Worm (Caenorhabditis elegans) whole organism, late embryonic: Measurements from ENCODE around the gene str-88.
A peak's percentile ranks its signal among the peaks of the same experiment; 100 is the strongest.
"Not testable (repeated sequence)": the region's sequence is repeated elsewhere in the genome, so short reads cannot be mapped to it uniquely, and the experiment has no call there.

ENCODE experiments used
- C08G9.2 ChIP-seq: sonication (generic microtip); optimal IDR thresholded peaks from 2 replicates; lab custom pipeline; 2016; ENCODE audit warnings: mild to moderate bottlenecking, missing genetic modification characterization, moderate library complexity, missing compliant biosample characterization
- C38D4.7 ChIP-seq: fragments of 200-800 bp; sonication (Bioruptor generic); optimal IDR thresholded peaks from 2 replicates; lab custom pipeline; 2018; ENCODE audit warnings: mild to moderate bottlenecking, missing genetic modification characterization, moderate library complexity, missing compliant biosample characterization
- F13H6.1 ChIP-seq: sonication (generic microtip); optimal IDR thresholded peaks from 2 replicates; lab custom pipeline; 2016; ENCODE audit warnings: missing genetic modification characterization, missing compliant biosample characterization
- Y22D7AL.16 ChIP-seq: sonication (generic microtip); optimal IDR thresholded peaks from 2 replicates; lab custom pipeline; 2016; ENCODE audit warnings: missing genetic modification characterization, missing compliant biosample characterization
- ama-1 ChIP-seq: fragments of 150-350 bp; optimal IDR thresholded peaks from 2 replicates; lab custom pipeline; 2014
- ceh-14 ChIP-seq: sonication (generic microtip); optimal IDR thresholded peaks from 2 replicates; lab custom pipeline; 2016; ENCODE audit warnings: missing genotype, missing genetic modification characterization, missing compliant biosample characterization
- ceh-18 ChIP-seq: sonication (generic microtip); optimal IDR thresholded peaks from 2 replicates; lab custom pipeline; 2016; ENCODE audit warnings: missing genetic modification characterization, missing compliant biosample characterization
- ceh-19 ChIP-seq: fragments of 200-800 bp; sonication (Bioruptor generic); optimal IDR thresholded peaks from 2 replicates; lab custom pipeline; 2018; ENCODE audit warnings: mild to moderate bottlenecking, missing genetic modification characterization, missing compliant biosample characterization
- ceh-22 ChIP-seq: sonication (generic microtip); optimal IDR thresholded peaks from 2 replicates; lab custom pipeline; 2017; ENCODE audit warnings: missing biosample characterization, missing genetic modification characterization
- ceh-30 ChIP-seq: fragments of 150-350 bp; optimal IDR thresholded peaks from 2 replicates; lab custom pipeline; 2014; ENCODE audit warnings: missing biosample characterization, missing genetic modification characterization
- ceh-31 ChIP-seq: sonication (generic microtip); optimal IDR thresholded peaks from 2 replicates; lab custom pipeline; 2016; ENCODE audit warnings: missing genetic modification characterization, missing compliant biosample characterization
- ceh-6 ChIP-seq: fragments of 200-800 bp; sonication (Bioruptor generic); optimal IDR thresholded peaks from 2 replicates; lab custom pipeline; 2018; ENCODE audit warnings: mild to moderate bottlenecking, missing genetic modification characterization, missing compliant biosample characterization
- ceh-9 ChIP-seq: sonication (generic microtip); optimal IDR thresholded peaks from 2 replicates; lab custom pipeline; 2016; ENCODE audit warnings: mild to moderate bottlenecking, missing genetic modification characterization, inconsistent platforms, missing compliant biosample characterization
- che-1 ChIP-seq: sonication (generic microtip); optimal IDR thresholded peaks from 2 replicates; lab custom pipeline; 2016; ENCODE audit warnings: mild to moderate bottlenecking, missing genetic modification characterization, missing compliant biosample characterization
- dve-1 ChIP-seq: sonication (generic microtip); optimal IDR thresholded peaks from 2 replicates; lab custom pipeline; 2017; ENCODE audit warnings: antibody characterized with exemption, mild to moderate bottlenecking, missing genetic modification characterization, missing compliant biosample characterization
- elt-2 ChIP-seq: sonication (generic microtip); optimal IDR thresholded peaks from 2 replicates; lab custom pipeline; 2016; ENCODE audit warnings: missing genetic modification reagents, missing genetic modification characterization, missing compliant biosample characterization
- elt-4 ChIP-seq: sonication (generic microtip); optimal IDR thresholded peaks from 2 replicates; lab custom pipeline; 2016; ENCODE audit warnings: missing genetic modification characterization, missing compliant biosample characterization
- fax-1 ChIP-seq: sonication (generic microtip); optimal IDR thresholded peaks from 2 replicates; lab custom pipeline; 2016; ENCODE audit warnings: missing genotype, missing genetic modification characterization, missing compliant biosample characterization
- fkh-6 ChIP-seq: sonication (generic microtip); optimal IDR thresholded peaks from 2 replicates; lab custom pipeline; 2016; ENCODE audit warnings: missing genetic modification characterization, missing compliant biosample characterization
- hlh-13 ChIP-seq: fragments of 200-800 bp; sonication (Bioruptor generic); optimal IDR thresholded peaks from 2 replicates; lab custom pipeline; 2018; ENCODE audit warnings: mild to moderate bottlenecking, missing genetic modification characterization, missing compliant biosample characterization
- hlh-6 ChIP-seq: sonication (generic microtip); optimal IDR thresholded peaks from 2 replicates; lab custom pipeline; 2016; ENCODE audit warnings: missing genotype, missing genetic modification characterization, missing compliant biosample characterization
- lim-6 ChIP-seq: sonication (generic microtip); optimal IDR thresholded peaks from 2 replicates; lab custom pipeline; 2016; ENCODE audit warnings: missing genetic modification characterization, missing compliant biosample characterization
- lin-11 ChIP-seq: fragments of 200-800 bp; sonication (Bioruptor generic); optimal IDR thresholded peaks from 2 replicates; lab custom pipeline; 2018; ENCODE audit warnings: mild to moderate bottlenecking, missing genetic modification characterization, missing compliant biosample characterization
- madf-2 ChIP-seq: sonication (generic microtip); optimal IDR thresholded peaks from 2 replicates; lab custom pipeline; 2017; ENCODE audit warnings: missing genetic modification characterization, missing compliant biosample characterization
- nfya-1 ChIP-seq: sonication (generic microtip); optimal IDR thresholded peaks from 2 replicates; lab custom pipeline; 2017; ENCODE audit warnings: missing genetic modification characterization, mild to moderate bottlenecking, missing compliant biosample characterization, antibody characterized with exemption, moderate library complexity
- nhr-232 ChIP-seq: sonication (generic microtip); optimal IDR thresholded peaks from 2 replicates; lab custom pipeline; 2016; ENCODE audit warnings: missing genetic modification characterization, missing compliant biosample characterization
- pat-9 ChIP-seq: fragments of 200-800 bp; sonication (Bioruptor generic); optimal IDR thresholded peaks from 2 replicates; lab custom pipeline; 2018; ENCODE audit warnings: mild to moderate bottlenecking, missing genetic modification characterization, moderate library complexity, missing compliant biosample characterization
- pha-2 ChIP-seq: sonication (generic microtip); optimal IDR thresholded peaks from 2 replicates; lab custom pipeline; 2017; ENCODE audit warnings: mild to moderate bottlenecking, missing genetic modification characterization, missing compliant biosample characterization
- pha-4 ChIP-seq: fragments of 150-350 bp; optimal IDR thresholded peaks from 2 replicates; lab custom pipeline; 2018; ENCODE audit warnings: missing biosample characterization, missing genetic modification reagents, missing genetic modification characterization
- sdc-2 ChIP-seq: sonication (generic microtip); optimal IDR thresholded peaks from 2 replicates; lab custom pipeline; 2016; ENCODE audit warnings: missing genotype, missing genetic modification characterization, missing compliant biosample characterization
- sox-2 ChIP-seq: fragments of 200-800 bp; sonication (Bioruptor generic); IDR thresholded peaks from 2 replicates; pipeline ENCODE4 v1.3.6; 2022; ENCODE audit warnings: missing genetic modification reagents, missing genetic modification characterization, missing compliant biosample characterization
- tbx-2 ChIP-seq: sonication (generic microtip); optimal IDR thresholded peaks from 2 replicates; lab custom pipeline; 2016; ENCODE audit warnings: missing genetic modification characterization, missing compliant biosample characterization
- tbx-7 ChIP-seq: sonication (generic microtip); optimal IDR thresholded peaks from 2 replicates; lab custom pipeline; 2016; ENCODE audit warnings: missing genotype, missing genetic modification characterization, missing compliant biosample characterization
- ttx-3 ChIP-seq: sonication (generic microtip); optimal IDR thresholded peaks from 2 replicates; lab custom pipeline; 2016; ENCODE audit warnings: missing genetic modification reagents, missing genetic modification characterization, missing compliant biosample characterization
- unc-55 ChIP-seq: sonication (generic microtip); optimal IDR thresholded peaks from 2 replicates; lab custom pipeline; 2017; ENCODE audit warnings: missing biosample characterization, missing genetic modification reagents, missing genetic modification characterization
- ztf-16 ChIP-seq: sonication (generic microtip); optimal IDR thresholded peaks from 2 replicates; lab custom pipeline; 2017; ENCODE audit warnings: missing genetic modification characterization, missing compliant biosample characterization

str-88 gene

ce11 chrV:15377903-15378302, 5.7 kb downstream of the str-88 start, which contains the start of gene srh-122:
TSS of gene srh-122 (minus strand) at chrV:15378003.
- TF ChIP-seq lin-11 (tag; lab: Kevin White, UChicago): no peak
- TF ChIP-seq hlh-13 (GFP tag; lab: Kevin White, UChicago): no peak
- no peak for TF ChIP-seq tbx-2

- TF ChIP-seq sdc-2 (tag; lab: Kevin White, UChicago) (no peak), lim-6 (no peak), hlh-6 (tag; lab: Kevin White, UChicago) (no peak)
Observed at ce11 chrV:15376223-15376622, 7.4 kb downstream of the str-88 start, which contains the start of gene srh-52. TSS of gene srh-52 (minus strand) at chrV:15376323.

- no peak for TF ChIP-seq pha-2 (tag; lab: Kevin White, UChicago)
- TF ChIP-seq sox-2 (GFP tag; lab: Robert Waterston, UW): no peak
Observed at ce11 chrV:15369707-15370106, 13.9 kb downstream of the str-88 start, which contains the start of gene nhr-269. TSS of gene nhr-269 (minus strand) at chrV:15369807.

ce11 chrV:15367770-15368169, 15.9 kb downstream of the str-88 start:
- no peak for TF ChIP-seq che-1
- TF ChIP-seq ceh-31 (tag; lab: Kevin White, UChicago): no peak
- no peak for TF ChIP-seq ceh-30 (tag; lab: Kevin White, UChicago)
- TF ChIP-seq pat-9: no peak
- TF ChIP-seq ceh-14 (tag; lab: Kevin White, UChicago): no peak
- no peak for TF ChIP-seq C08G9.2
- TF ChIP-seq ceh-9 (tag; lab: Kevin White, UChicago): no peak
- no peak for TF ChIP-seq madf-2 (tag; lab: Kevin White, UChicago)
- no peak for TF ChIP-seq hlh-6 (tag; lab: Kevin White, UChicago)
- TF ChIP-seq pha-4: no peak
- TF ChIP-seq ttx-3 (tag; lab: Kevin White, UChicago): no peak
- TF ChIP-seq ceh-22 (tag; lab: Kevin White, UChicago): no peak
- no peak for TF ChIP-seq ama-1 (lab: Kevin White, UChicago)
- no peak for TF ChIP-seq tbx-2
- TF ChIP-seq fax-1 (tag; lab: Kevin White, UChicago): no peak
- TF ChIP-seq unc-55 (GFP tag; lab: Kevin White, UChicago): no peak
- TF ChIP-seq elt-4 (tag; lab: Kevin White, UChicago): no peak
- no peak for TF ChIP-seq ceh-6
- TF ChIP-seq ceh-19 (GFP tag; lab: Kevin White, UChicago): no peak

- not testable (repeated sequence) for TF ChIP-seq fkh-6, ztf-16, elt-2 (tag; lab: Kevin White, UChicago)
Observed at ce11 chrV:15361412-15361811, 22.2 kb downstream of the str-88 start, which contains the start of gene ech-1.1. TSS of gene ech-1.1 (minus strand) at chrV:15361512.

- TF ChIP-seq F13H6.1 (no peak), elt-2 (tag; lab: Kevin White, UChicago) (peak; percentile 62)
Observed at ce11 chrV:15354648-15355047, 29.0 kb downstream of the str-88 start, which contains the start of gene C29F3.7. TSS of gene C29F3.7 (plus strand) at chrV:15354901.

- TF ChIP-seq fkh-6 (tag; lab: Kevin White, UChicago) (no peak), dve-1 (tag; lab: Kevin White, UChicago) (no peak), nfya-1 (tag; lab: Kevin White, UChicago) (no peak), Y22D7AL.16 (no peak), ceh-18 (tag; lab: Kevin White, UChicago) (no peak), nhr-232 (tag; lab: Kevin White, UChicago) (no peak), ceh-31 (tag; lab: Kevin White, UChicago) (no peak), elt-2 (tag; lab: Kevin White, UChicago) (no peak), che-1 (no peak), C38D4.7 (no peak), tbx-7 (tag; lab: Kevin White, UChicago) (no peak)
Observed at ce11 chrV:15352376-15352775, 31.3 kb downstream of the str-88 start, which contains the start of gene srx-58. TSS of gene srx-58 (plus strand) at chrV:15352676.
